Fruit fly (Drosophila melanogaster): ENCODE data around the gene CG42299.

The CG42299 gene

DNA sequence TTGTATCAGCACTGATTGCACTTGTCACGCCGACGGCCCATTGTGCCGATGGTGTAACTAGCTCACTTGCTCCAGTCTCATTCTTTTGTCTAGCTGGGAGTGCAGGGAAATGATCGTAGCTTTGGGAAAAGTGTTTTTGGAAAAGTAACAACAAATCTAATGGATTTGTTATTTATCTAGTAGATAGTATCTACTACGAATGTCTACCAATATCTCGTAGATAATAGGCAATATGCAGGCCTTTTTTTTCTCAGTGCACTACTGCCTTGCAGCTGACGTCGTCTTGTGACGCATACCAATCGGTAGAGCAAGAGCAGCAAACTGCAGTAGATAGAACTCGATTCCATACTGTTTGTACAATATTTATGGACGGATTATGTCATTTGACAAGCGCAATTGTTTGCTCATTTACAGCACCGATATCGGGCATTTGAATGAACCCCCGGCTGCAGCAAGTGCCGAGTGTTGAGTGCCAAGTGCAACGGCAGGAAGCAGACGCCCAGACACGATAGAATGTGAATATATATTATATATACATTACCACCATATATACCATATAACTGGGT is 31.9 kb downstream of the CG42299 start:
- TF ChIP-seq psq (optimal IDR thresholded peaks at IDR 0.05), result no peak
- no peak for TF ChIP-seq insv (optimal IDR thresholded peaks at IDR 0.05)
- no peak for TF ChIP-seq h (optimal IDR thresholded peaks at IDR 0.05)
- TF ChIP-seq Sin3A (optimal IDR thresholded peaks at IDR 0.05), result no peak
- TF ChIP-seq ttk (optimal IDR thresholded peaks at IDR 0.05), result no peak
- no peak for TF ChIP-seq Myc (optimal IDR thresholded peaks at IDR 0.05)

DNA sequence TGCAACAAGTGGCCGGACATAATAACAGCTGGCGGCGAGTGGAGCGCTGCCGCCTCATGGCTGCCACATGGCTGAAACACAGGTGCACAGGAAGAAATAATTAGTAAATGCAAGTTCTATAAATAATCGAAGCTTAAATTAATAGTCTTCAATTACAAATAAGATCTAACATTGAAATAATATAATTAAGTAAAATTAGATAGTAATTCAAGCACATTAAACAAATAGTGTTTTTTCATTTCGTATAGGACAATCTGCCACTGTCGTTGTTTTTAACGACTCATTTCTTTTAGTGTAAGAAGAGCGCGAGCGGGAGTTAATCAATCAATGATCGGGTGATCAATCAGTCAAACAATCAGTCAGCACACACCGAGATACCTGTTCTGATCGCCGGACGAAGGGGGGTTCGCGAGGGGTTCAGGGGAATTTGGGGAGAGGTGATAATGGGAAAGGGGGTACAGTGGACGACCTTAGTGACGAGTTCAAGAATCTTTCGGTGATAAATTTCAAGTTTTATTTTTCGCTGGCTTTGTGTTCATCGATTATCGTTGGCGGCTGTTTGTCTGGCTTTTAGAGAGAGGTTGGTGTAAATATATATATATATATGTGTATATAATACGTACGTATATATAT is 35.5 kb downstream of the CG42299 start:
- TF ChIP-seq insv (optimal IDR thresholded peaks at IDR 0.05), result no peak
- TF ChIP-seq ttk (optimal IDR thresholded peaks at IDR 0.05), result no peak
- TF ChIP-seq Myc (optimal IDR thresholded peaks at IDR 0.05), result no peak
- no peak for TF ChIP-seq psq (optimal IDR thresholded peaks at IDR 0.05)
- TF ChIP-seq h (optimal IDR thresholded peaks at IDR 0.05), result no peak
- TF ChIP-seq Sin3A (optimal IDR thresholded peaks at IDR 0.05), result no peak

DNA sequence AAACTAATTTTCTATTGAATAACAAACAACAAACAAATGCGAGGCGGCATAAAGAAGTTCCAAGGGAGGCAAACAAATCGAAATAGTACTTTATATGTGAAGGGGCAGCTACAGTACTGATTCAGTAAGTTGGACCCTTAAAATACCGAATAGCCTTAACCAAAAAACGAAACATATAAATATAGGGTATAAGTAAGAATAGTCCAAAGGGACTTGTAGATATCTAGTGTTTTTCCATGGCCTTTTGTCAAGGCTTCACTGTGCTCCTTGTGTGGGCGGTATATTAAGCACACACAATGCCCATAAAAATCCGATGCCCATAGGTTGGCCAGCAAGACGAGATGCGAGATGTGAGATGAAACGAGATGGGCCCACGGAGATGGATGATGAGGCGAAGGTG is 43.4 kb downstream of the CG42299 start:
- no peak for TF ChIP-seq insv (optimal IDR thresholded peaks at IDR 0.05)

DNA sequence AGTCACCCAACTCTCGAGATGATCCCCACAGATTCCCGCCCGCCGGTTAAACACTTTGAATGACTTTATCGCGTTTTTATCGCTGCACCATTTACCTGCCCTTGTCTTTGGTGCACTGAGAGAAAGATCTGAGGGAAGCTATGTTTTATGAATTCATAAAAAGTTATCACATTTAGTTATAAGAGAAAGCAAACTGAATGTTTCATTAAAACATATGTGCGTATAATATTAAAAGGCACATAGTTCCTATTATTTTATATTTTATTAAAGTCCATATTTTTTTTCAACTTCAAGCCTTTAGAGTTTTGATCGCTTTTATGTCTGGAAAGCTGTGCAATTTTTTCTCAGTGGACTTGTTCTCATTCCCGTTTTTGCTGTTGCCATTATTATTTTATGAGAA is 45.1 kb downstream of the CG42299 start:
- no peak for TF ChIP-seq psq (optimal IDR thresholded peaks at IDR 0.05)
- TF ChIP-seq Sin3A (optimal IDR thresholded peaks at IDR 0.05), result no peak
- TF ChIP-seq Myc (optimal IDR thresholded peaks at IDR 0.05), result no peak
- no peak for TF ChIP-seq h (optimal IDR thresholded peaks at IDR 0.05)

DNA sequence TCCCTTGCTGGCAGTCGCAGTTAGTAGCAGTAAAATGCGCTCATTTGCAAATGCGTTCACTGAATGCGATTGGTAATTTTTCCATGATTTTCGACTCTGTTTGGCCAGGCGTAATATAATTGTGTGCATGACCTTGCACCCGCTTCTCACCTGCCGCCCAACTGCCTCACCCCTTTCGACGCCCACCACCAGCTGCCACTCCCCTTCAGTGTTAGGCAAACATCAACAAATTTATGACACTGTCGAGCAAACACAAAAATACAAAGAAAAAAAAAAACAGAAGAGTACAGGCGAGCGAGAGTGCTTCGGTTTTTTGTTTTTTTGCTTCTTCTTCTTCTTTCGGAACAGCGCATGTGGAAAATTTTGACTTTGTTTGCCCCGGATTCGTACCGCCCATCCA is 45.5 kb downstream of the CG42299 start:
- TF ChIP-seq Sin3A (optimal IDR thresholded peaks at IDR 0.05) (no peak), insv (optimal IDR thresholded peaks at IDR 0.05) (no peak), Myc (optimal IDR thresholded peaks at IDR 0.05) (no peak), h (optimal IDR thresholded peaks at IDR 0.05) (no peak), psq (optimal IDR thresholded peaks at IDR 0.05) (no peak), ttk (optimal IDR thresholded peaks at IDR 0.05) (no peak)

DNA sequence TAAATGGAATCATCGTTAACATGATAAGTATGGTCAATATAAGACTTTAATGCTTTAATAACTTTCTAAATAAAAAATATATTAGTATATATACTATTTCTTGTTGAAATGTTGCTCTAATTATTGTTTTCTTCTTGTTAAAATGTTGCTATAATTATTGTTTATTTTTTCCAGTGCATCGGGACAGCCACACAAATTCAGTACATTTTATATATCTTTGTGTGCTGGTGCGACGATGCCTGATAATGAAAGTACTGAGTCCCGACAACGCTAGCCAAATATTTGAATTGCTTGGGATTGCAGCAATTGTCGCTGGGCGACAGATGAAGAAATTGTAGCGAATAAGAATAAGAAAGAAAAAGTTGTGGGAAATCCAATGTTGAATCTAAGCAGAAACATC is 46.3 kb downstream of the CG42299 start:
- no peak for TF ChIP-seq insv (optimal IDR thresholded peaks at IDR 0.05)
- TF ChIP-seq h (optimal IDR thresholded peaks at IDR 0.05), result no peak
- no peak for TF ChIP-seq psq (optimal IDR thresholded peaks at IDR 0.05)
- no peak for TF ChIP-seq Sin3A (optimal IDR thresholded peaks at IDR 0.05)
- no peak for TF ChIP-seq Myc (optimal IDR thresholded peaks at IDR 0.05)
- TF ChIP-seq ttk (optimal IDR thresholded peaks at IDR 0.05), result no peak

Data from Kc167 (cell line).